Fruit fly (Drosophila melanogaster): Measurements from ENCODE around the gene Eig71Ej.

The Eig71Ej gene

dm6 chr3L:15655910-15656309 lies 4.9 kb downstream of the Eig71Ej start, which contains the start of gene Eig71Ee:
Eig71Ee (minus strand) TSS chr3L:15656010.
- TF ChIP-seq topi (GFP tag; optimal IDR thresholded peaks at IDR 0.05), result no peak
- no peak for TF ChIP-seq Blimp-1 (GFP tag; optimal IDR thresholded peaks at IDR 0.05)
- TF ChIP-seq CG11294 (GFP tag; IDR thresholded peaks at IDR 0.05), result no peak
- no peak for TF ChIP-seq svp (GFP tag)
- TF ChIP-seq CG1621 (tag; optimal IDR thresholded peaks at IDR 0.05), result no peak
- no peak for TF ChIP-seq fkh (GFP tag; optimal IDR thresholded peaks at IDR 0.05)
- no peak for TF ChIP-seq acj6 (GFP tag; optimal IDR thresholded peaks at IDR 0.05)
- no peak for TF ChIP-seq Gug (GFP tag; IDR thresholded peaks at IDR 0.05)
- TF ChIP-seq CG7368 (GFP tag; optimal IDR thresholded peaks at IDR 0.05), result no peak

dm6 chr3L:15652154-15652553 lies 8.7 kb downstream of the Eig71Ej start, which contains the start of the genes Eig71Ec and Eig71Ed:
Eig71Ec (minus strand) TSS chr3L:15652254.
Eig71Ed (plus strand) TSS chr3L:15652537.
- no peak for TF ChIP-seq net (GFP tag; optimal IDR thresholded peaks at IDR 0.05)
- TF ChIP-seq CG15336 (GFP tag; IDR thresholded peaks at IDR 0.05), result no peak
- TF ChIP-seq Met (GFP tag; optimal IDR thresholded peaks at IDR 0.05), result no peak
- no peak for TF ChIP-seq dac (GFP tag; optimal IDR thresholded peaks at IDR 0.05)
- TF ChIP-seq Eip93F (GFP tag; optimal IDR thresholded peaks at IDR 0.05), result no peak
- no peak for TF ChIP-seq CG16779 (tag; optimal IDR thresholded peaks at IDR 0.05)
- no peak for TF ChIP-seq fd59A (GFP tag; optimal IDR thresholded peaks at IDR 0.05)
- TF ChIP-seq Smox (GFP tag; optimal IDR thresholded peaks at IDR 0.05), result no peak
- no peak for TF ChIP-seq Eip78C (GFP tag)

dm6 chr3L:15650552-15650951 lies 10.3 kb downstream of the Eig71Ej start, which contains the start of gene CG43084:
CG43084 (plus strand) TSS chr3L:15650852.
- TF ChIP-seq dsx (GFP tag; optimal IDR thresholded peaks at IDR 0.05; ENCODE audit: poor library complexity, severe bottlenecking), result no peak
- no peak for TF ChIP-seq pdm3 (GFP tag; optimal IDR thresholded peaks at IDR 0.05)
- TF ChIP-seq esn (GFP tag; optimal IDR thresholded peaks at IDR 0.05), result no peak
- no peak for TF ChIP-seq CG16779 (tag; optimal IDR thresholded peaks at IDR 0.05)
- TF ChIP-seq CG6854 (GFP tag; optimal IDR thresholded peaks at IDR 0.05), result no peak

dm6 chr3L:15649561-15649960 lies 11.3 kb downstream of the Eig71Ej start, which contains the start of the genes Eig71Ea and Eig71Eb:
Eig71Ea (minus strand) TSS chr3L:15649661.
Eig71Eb (plus strand) TSS chr3L:15649936.
- TF ChIP-seq CG3032 (tag; optimal IDR thresholded peaks at IDR 0.05) (no peak), Ets96B (tag; optimal IDR thresholded peaks at IDR 0.05) (no peak), acj6 (GFP tag; optimal IDR thresholded peaks at IDR 0.05) (no peak), topi (GFP tag; optimal IDR thresholded peaks at IDR 0.05) (no peak), Sox14 (GFP tag; optimal IDR thresholded peaks at IDR 0.05) (no peak), lz (GFP tag; optimal IDR thresholded peaks at IDR 0.05) (no peak), svp (GFP tag) (no peak), CG11762 (GFP tag; optimal IDR thresholded peaks at IDR 0.05; ENCODE audit: insufficient read depth) (no peak), CG6276 (GFP tag; optimal IDR thresholded peaks at IDR 0.05) (no peak), dac (GFP tag; optimal IDR thresholded peaks at IDR 0.05) (no peak), CG1621 (tag; optimal IDR thresholded peaks at IDR 0.05) (no peak), Eip78C (GFP tag) (no peak), CG7368 (GFP tag; optimal IDR thresholded peaks at IDR 0.05) (no peak), CG9139 (GFP tag; optimal IDR thresholded peaks at IDR 0.05) (no peak), net (GFP tag; optimal IDR thresholded peaks at IDR 0.05) (no peak), CG6808 (GFP tag; optimal IDR thresholded peaks at IDR 0.05) (no peak)

- peak; percentile 53 for TF ChIP-seq Eip78C (GFP tag)
- no peak for TF ChIP-seq ss (GFP tag; optimal IDR thresholded peaks at IDR 0.05)
- peak; percentile 73 for TF ChIP-seq fkh (GFP tag; optimal IDR thresholded peaks at IDR 0.05)
Observed at dm6 chr3L:15647712-15648621, 12.8 kb downstream of the Eig71Ej start, which contains the start of the genes comm3 and CG43083. comm3 (minus strand) TSS chr3L:15647762. CG43083 (plus strand) TSS chr3L:15648571.
